Worm (Caenorhabditis elegans): ENCODE measurements around the gene C50H2.7.
A peak's percentile ranks its signal among the peaks of the same experiment; 100 is the strongest.

Gene C50H2.7

DNA sequence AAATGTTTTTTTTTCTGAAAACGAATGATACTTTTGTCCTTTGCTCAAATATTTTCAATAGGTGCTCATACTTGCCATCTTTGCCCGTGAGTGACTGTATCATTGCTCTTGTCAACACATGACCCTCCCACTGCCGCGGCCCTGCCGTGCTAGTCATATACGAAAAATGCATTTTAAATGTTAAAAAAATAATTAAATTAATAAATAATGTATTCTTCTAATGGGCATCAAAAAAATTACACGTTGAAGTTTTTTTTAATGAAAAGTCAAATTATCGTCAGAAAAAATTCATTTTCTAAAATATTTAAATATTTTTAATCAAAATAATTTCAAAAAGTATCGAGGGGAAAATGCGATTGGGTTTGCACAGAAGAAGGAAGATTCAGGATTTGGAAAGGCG lies at the start of gene C50H2.7:
TSS of gene C50H2.7 (plus strand) at position 301 of the 400 bp plus-strand sequence.
- TF ChIP-seq dmd-4 (tag; optimal IDR thresholded peaks at IDR 0.05) (no peak), fos-1 (tag; optimal IDR thresholded peaks at IDR 0.05) (no peak), zag-1 (tag; optimal IDR thresholded peaks at IDR 0.05) (no peak), nhr-25 (tag; optimal IDR thresholded peaks at IDR 0.05) (no peak), gmeb-1 (tag; optimal IDR thresholded peaks at IDR 0.05) (no peak), elt-3 (tag; optimal IDR thresholded peaks at IDR 0.05) (no peak), ztf-1 (GFP tag; conservative IDR thresholded peaks at IDR 0.05) (no peak), nhr-6 (tag; optimal IDR thresholded peaks at IDR 0.05) (no peak), ceh-16 (tag; optimal IDR thresholded peaks at IDR 0.05) (no peak), blmp-1 (tag; optimal IDR thresholded peaks at IDR 0.05; ENCODE audit: insufficient read depth) (no peak), crh-2 (tag; optimal IDR thresholded peaks at IDR 0.05) (no peak), unc-55 (GFP tag; optimal IDR thresholded peaks at IDR 0.05) (no peak), lsy-2 (tag; optimal IDR thresholded peaks at IDR 0.05) (no peak), lin-13 (GFP tag; optimal IDR thresholded peaks at IDR 0.05) (no peak), lin-11 (tag; optimal IDR thresholded peaks at IDR 0.05) (no peak), ceh-82 (tag; optimal IDR thresholded peaks at IDR 0.05) (no peak), R02D3.7 (tag; optimal IDR thresholded peaks at IDR 0.05) (no peak), sem-4 (tag; optimal IDR thresholded peaks at IDR 0.05) (no peak), ztf-11 (tag; optimal IDR thresholded peaks at IDR 0.05) (no peak)

ce11 chrV:9879404-9879803 lies 43.2 kb upstream of the C50H2.7 start, which contains the start of gene srab-26:
Gene srab-26, minus strand, starts transcription at chrV:9879504.
- TF ChIP-seq skn-1 (tag; optimal IDR thresholded peaks at IDR 0.05) (no peak), lin-13 (GFP tag; optimal IDR thresholded peaks at IDR 0.05) (no peak), mdl-1 (tag; optimal IDR thresholded peaks at IDR 0.05) (no peak), mbf-1 (tag; optimal IDR thresholded peaks at IDR 0.05) (no peak), elt-1 (tag; optimal IDR thresholded peaks at IDR 0.05) (no peak), nhr-77 (tag; optimal IDR thresholded peaks at IDR 0.05) (no peak), ceh-16 (tag; optimal IDR thresholded peaks at IDR 0.05) (no peak), nhr-129 (tag; optimal IDR thresholded peaks at IDR 0.05) (no peak), F13H6.1 (tag; optimal IDR thresholded peaks at IDR 0.05) (no peak), snpc-4 (tag; optimal IDR thresholded peaks at IDR 0.05) (no peak), blmp-1 (tag; optimal IDR thresholded peaks at IDR 0.05; ENCODE audit: insufficient read depth) (no peak), dmd-4 (tag; optimal IDR thresholded peaks at IDR 0.05) (no peak), crh-2 (tag; optimal IDR thresholded peaks at IDR 0.05) (no peak), Y55F3AM.14 (GFP tag; optimal IDR thresholded peaks at IDR 0.05) (no peak), ZK546.5 (tag; optimal IDR thresholded peaks at IDR 0.05) (no peak)

ce11 chrV:9879867-9880266 lies 42.7 kb upstream of the C50H2.7 start, which contains the start of gene sdz-31:
Gene sdz-31, plus strand, starts transcription at chrV:9880167.
- TF ChIP-seq ceh-82 (tag; optimal IDR thresholded peaks at IDR 0.05) (no peak), nhr-23 (tag; optimal IDR thresholded peaks at IDR 0.05) (no peak), sem-4 (tag; optimal IDR thresholded peaks at IDR 0.05) (no peak), dmd-4 (tag; optimal IDR thresholded peaks at IDR 0.05) (no peak), blmp-1 (tag; optimal IDR thresholded peaks at IDR 0.05; ENCODE audit: insufficient read depth) (no peak), ZK546.5 (tag; optimal IDR thresholded peaks at IDR 0.05) (no peak), nhr-77 (tag; optimal IDR thresholded peaks at IDR 0.05) (no peak), ceh-16 (tag; optimal IDR thresholded peaks at IDR 0.05) (no peak), mbf-1 (tag; optimal IDR thresholded peaks at IDR 0.05) (no peak), nhr-129 (tag; optimal IDR thresholded peaks at IDR 0.05) (no peak), peb-1 (tag; optimal IDR thresholded peaks at IDR 0.05) (no peak), lsy-2 (tag; optimal IDR thresholded peaks at IDR 0.05) (no peak), C34F6.9 (tag; optimal IDR thresholded peaks at IDR 0.05) (no peak)

DNA sequence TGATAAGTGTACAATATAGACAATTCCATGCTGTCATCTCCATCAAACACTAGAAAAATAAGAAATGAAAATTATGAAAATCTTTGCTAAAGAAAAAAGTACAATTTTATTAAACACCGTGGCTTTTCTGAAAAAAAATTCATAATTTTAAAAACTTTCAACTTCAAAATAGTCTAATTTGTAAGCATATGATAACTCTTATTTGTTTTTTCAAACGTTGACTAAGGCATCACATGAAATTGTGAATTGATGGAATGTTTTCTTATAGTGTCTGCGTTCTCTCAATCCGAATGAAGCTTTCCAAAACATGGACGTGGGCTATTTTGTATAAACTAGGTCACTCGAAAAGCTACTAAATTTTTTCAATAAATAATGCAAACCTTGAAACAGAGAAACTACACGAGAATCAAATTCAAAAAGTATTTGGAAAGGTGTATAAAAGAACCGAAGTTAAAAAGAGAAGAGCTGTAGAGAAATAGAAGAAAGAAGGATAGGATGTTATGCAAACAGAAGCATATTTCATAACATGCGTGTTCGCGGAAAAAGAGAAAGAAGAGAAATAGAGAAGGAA lies 36.6 kb upstream of the C50H2.7 start, which contains the start of gene clp-9:
TSS of gene clp-9 (minus strand) at position 51 of the 571 bp plus-strand sequence.
- TF ChIP-seq alr-1 (tag; optimal IDR thresholded peaks at IDR 0.05) = no peak
- peak; percentile 31 for TF ChIP-seq C34F6.9 (tag; optimal IDR thresholded peaks at IDR 0.05)
- peak; percentile 77 for TF ChIP-seq unc-55 (GFP tag; optimal IDR thresholded peaks at IDR 0.05)

DNA sequence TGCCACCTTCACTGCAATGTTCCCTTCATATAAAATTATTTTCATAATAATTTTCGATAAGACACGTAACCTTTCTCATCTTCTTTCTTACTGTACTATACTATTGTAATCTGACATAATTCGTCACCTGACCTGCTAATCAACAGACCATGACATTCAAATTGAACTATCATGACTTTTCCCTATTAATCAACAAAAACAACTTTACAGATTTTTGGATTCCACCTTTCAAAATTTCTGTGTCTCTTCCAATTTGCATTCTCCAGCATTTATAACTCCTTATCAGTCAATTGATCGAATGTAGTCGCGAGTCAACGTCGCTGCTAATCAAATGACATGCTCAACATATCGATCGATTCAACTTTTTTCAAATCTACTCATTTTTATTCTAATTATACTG lies 33.0 kb upstream of the C50H2.7 start, which contains the start of gene fshr-1:
TSS of gene fshr-1 (plus strand) at position 209 of the 400 bp plus-strand sequence.
- TF ChIP-seq skn-1 (tag; optimal IDR thresholded peaks at IDR 0.05) = no peak
- no peak for TF ChIP-seq alr-1 (tag; optimal IDR thresholded peaks at IDR 0.05)
- no peak for TF ChIP-seq nhr-10 (tag; optimal IDR thresholded peaks at IDR 0.05)
- no peak for TF ChIP-seq sma-3 (GFP tag; optimal IDR thresholded peaks at IDR 0.05)
- no peak for TF ChIP-seq nhr-237 (tag; optimal IDR thresholded peaks at IDR 0.05)
- TF ChIP-seq F13H6.1 (tag; optimal IDR thresholded peaks at IDR 0.05) = no peak
- TF ChIP-seq elt-3 (tag; optimal IDR thresholded peaks at IDR 0.05) = no peak
- peak; percentile 30 for TF ChIP-seq crh-2 (tag; optimal IDR thresholded peaks at IDR 0.05)
- no peak for TF ChIP-seq nhr-11 (tag; optimal IDR thresholded peaks at IDR 0.05)
- TF ChIP-seq mab-5 (tag; optimal IDR thresholded peaks at IDR 0.05) = no peak
- TF ChIP-seq blmp-1 (tag; optimal IDR thresholded peaks at IDR 0.05; ENCODE audit: insufficient read depth) = no peak
- no peak for TF ChIP-seq nhr-21 (tag; optimal IDR thresholded peaks at IDR 0.05)
- TF ChIP-seq fos-1 (tag; optimal IDR thresholded peaks at IDR 0.05) = peak; percentile 57
- no peak for TF ChIP-seq egl-27 (tag; optimal IDR thresholded peaks at IDR 0.05)
- TF ChIP-seq lin-11 (tag; optimal IDR thresholded peaks at IDR 0.05) = no peak
- no peak for TF ChIP-seq dmd-4 (tag; optimal IDR thresholded peaks at IDR 0.05)
